Worm (Caenorhabditis elegans) whole organism, L4/young adult: ENCODE data around the gene mpst-4.

ENCODE experiments used
- W03F9.2 ChIP-seq: fragments of 150-350 bp; optimal IDR thresholded peaks from 2 replicates; lab custom pipeline; 2014; ENCODE audit warnings: missing biosample characterization, missing genetic modification characterization
- dao-5 ChIP-seq: sonication (generic microtip); optimal IDR thresholded peaks from 2 replicates; lab custom pipeline; 2016; ENCODE audit warnings: missing genotype, missing genetic modification characterization, moderate library complexity, missing compliant biosample characterization
- him-1 ChIP-seq: sonication (generic microtip); optimal IDR thresholded peaks from 2 replicates; lab custom pipeline; 2016; ENCODE audit warnings: missing genotype, missing genetic modification reagents, missing genetic modification characterization, missing compliant biosample characterization

ce11 chrII:4849885-4850284 lies 13.4 kb downstream of the mpst-4 start, which contains the start of gene T23B7.3:
- TF ChIP-seq him-1 (tag; lab: Kevin White, UChicago) (no peak), W03F9.2 (tag; lab: Kevin White, UChicago) (no peak), dao-5 (tag; lab: Kevin White, UChicago) (no peak)
